Worm (Caenorhabditis elegans): ENCODE measurements around the gene col-172.

col-172 gene

ce11 chrX:6672519-6672918 lies at the start of gene col-172:
TSS of gene col-172 (plus strand) at chrX:6672819.
- no peak for TF ChIP-seq hnd-1 (tag; optimal IDR thresholded peaks at IDR 0.05)
- TF ChIP-seq sea-1 (GFP tag; conservative IDR thresholded peaks at IDR 0.05): no peak
- no peak for TF ChIP-seq aly-1 (tag; optimal IDR thresholded peaks at IDR 0.05)
- TF ChIP-seq tbx-37 (GFP tag; conservative IDR thresholded peaks at IDR 0.05): no peak
- no peak for TF ChIP-seq ama-1 (optimal IDR thresholded peaks at IDR 0.05)
- TF ChIP-seq hmbx-1 (tag; optimal IDR thresholded peaks at IDR 0.05): no peak
- TF ChIP-seq B0310.2 (tag; optimal IDR thresholded peaks at IDR 0.05): no peak

- no peak for TF ChIP-seq ama-1 (optimal IDR thresholded peaks at IDR 0.05)
- no peak for TF ChIP-seq scrt-1 (GFP tag; IDR thresholded peaks at IDR 0.05)
- no peak for TF ChIP-seq F13C5.2 (tag; optimal IDR thresholded peaks at IDR 0.05)
- TF ChIP-seq ceh-36 (tag; optimal IDR thresholded peaks at IDR 0.05): no peak
- no peak for TF ChIP-seq tra-4 (tag; optimal IDR thresholded peaks at IDR 0.05)
- no peak for TF ChIP-seq ceh-13 (GFP tag; optimal IDR thresholded peaks at IDR 0.05)
- no peak for TF ChIP-seq pes-1 (GFP tag; IDR thresholded peaks at IDR 0.05)
- no peak for TF ChIP-seq B0310.2 (tag; optimal IDR thresholded peaks at IDR 0.05)
- TF ChIP-seq tbx-37 (GFP tag; conservative IDR thresholded peaks at IDR 0.05): no peak
- TF ChIP-seq hnd-1 (tag; optimal IDR thresholded peaks at IDR 0.05): no peak
- TF ChIP-seq ets-7 (tag; optimal IDR thresholded peaks at IDR 0.05): no peak
- TF ChIP-seq sea-1 (GFP tag; conservative IDR thresholded peaks at IDR 0.05): no peak
- TF ChIP-seq tbx-11 (GFP tag; IDR thresholded peaks at IDR 0.05): no peak
- TF ChIP-seq flt-1 (GFP tag; IDR thresholded peaks at IDR 0.05): no peak
- no peak for TF ChIP-seq hmbx-1 (tag; optimal IDR thresholded peaks at IDR 0.05)
These were observed 47.3 kb upstream of the col-172 start for ce11 chrX:6625275-6625674.

ce11 chrX:6630645-6631044 lies 42.0 kb upstream of the col-172 start:
- no peak for TF ChIP-seq hnd-1 (tag; optimal IDR thresholded peaks at IDR 0.05)
- TF ChIP-seq aly-1 (tag; optimal IDR thresholded peaks at IDR 0.05): no peak
- TF ChIP-seq pes-1 (GFP tag; IDR thresholded peaks at IDR 0.05): no peak
- no peak for TF ChIP-seq hmbx-1 (tag; optimal IDR thresholded peaks at IDR 0.05)
- TF ChIP-seq ama-1 (optimal IDR thresholded peaks at IDR 0.05): no peak
- TF ChIP-seq tbx-11 (GFP tag; IDR thresholded peaks at IDR 0.05): no peak
- no peak for TF ChIP-seq ets-7 (tag; optimal IDR thresholded peaks at IDR 0.05)
- TF ChIP-seq tra-4 (tag; optimal IDR thresholded peaks at IDR 0.05): no peak
- no peak for TF ChIP-seq B0310.2 (tag; optimal IDR thresholded peaks at IDR 0.05)

- TF ChIP-seq pes-1 (GFP tag; IDR thresholded peaks at IDR 0.05) (no peak), F13C5.2 (tag; optimal IDR thresholded peaks at IDR 0.05) (no peak), tra-4 (tag; optimal IDR thresholded peaks at IDR 0.05) (no peak), flt-1 (GFP tag; IDR thresholded peaks at IDR 0.05) (no peak), scrt-1 (GFP tag; IDR thresholded peaks at IDR 0.05) (no peak), ceh-36 (tag; optimal IDR thresholded peaks at IDR 0.05) (no peak), tbx-11 (GFP tag; IDR thresholded peaks at IDR 0.05) (no peak), hmbx-1 (tag; optimal IDR thresholded peaks at IDR 0.05) (no peak), aly-1 (tag; optimal IDR thresholded peaks at IDR 0.05) (no peak), hmg-4 (GFP tag; optimal IDR thresholded peaks at IDR 0.05) (no peak), tbx-37 (GFP tag; conservative IDR thresholded peaks at IDR 0.05) (no peak), ama-1 (optimal IDR thresholded peaks at IDR 0.05) (no peak)
These were observed 41.2 kb upstream of the col-172 start, which contains the start of gene aexr-2 for ce11 chrX:6631437-6631836. TSS of gene aexr-2 (minus strand) at chrX:6631537.

ce11 chrX:6635173-6635572 lies 37.4 kb upstream of the col-172 start, which contains the start of gene aexr-1:
TSS of gene aexr-1 (minus strand) at chrX:6635273.
- no peak for TF ChIP-seq ceh-36 (tag; optimal IDR thresholded peaks at IDR 0.05)
- no peak for TF ChIP-seq sea-1 (GFP tag; conservative IDR thresholded peaks at IDR 0.05)
- no peak for TF ChIP-seq ets-7 (tag; optimal IDR thresholded peaks at IDR 0.05)
- TF ChIP-seq ceh-13 (GFP tag; optimal IDR thresholded peaks at IDR 0.05): no peak
- TF ChIP-seq tbx-37 (GFP tag; conservative IDR thresholded peaks at IDR 0.05): no peak
- no peak for TF ChIP-seq pes-1 (GFP tag; IDR thresholded peaks at IDR 0.05)
- TF ChIP-seq tbx-11 (GFP tag; IDR thresholded peaks at IDR 0.05): no peak
- TF ChIP-seq hnd-1 (tag; optimal IDR thresholded peaks at IDR 0.05): no peak
- no peak for TF ChIP-seq ama-1 (optimal IDR thresholded peaks at IDR 0.05)
- no peak for TF ChIP-seq scrt-1 (GFP tag; IDR thresholded peaks at IDR 0.05)
- TF ChIP-seq flt-1 (GFP tag; IDR thresholded peaks at IDR 0.05): no peak
- TF ChIP-seq B0310.2 (tag; optimal IDR thresholded peaks at IDR 0.05): no peak
- TF ChIP-seq F13C5.2 (tag; optimal IDR thresholded peaks at IDR 0.05): no peak
- TF ChIP-seq hmg-4 (GFP tag; optimal IDR thresholded peaks at IDR 0.05): no peak
- TF ChIP-seq tra-4 (tag; optimal IDR thresholded peaks at IDR 0.05): no peak
- TF ChIP-seq aly-1 (tag; optimal IDR thresholded peaks at IDR 0.05): no peak
- TF ChIP-seq hmbx-1 (tag; optimal IDR thresholded peaks at IDR 0.05): no peak

ce11 chrX:6637933-6638332 lies 34.7 kb upstream of the col-172 start:
- TF ChIP-seq scrt-1 (GFP tag; IDR thresholded peaks at IDR 0.05): no peak
- no peak for TF ChIP-seq hnd-1 (tag; optimal IDR thresholded peaks at IDR 0.05)
- TF ChIP-seq pes-1 (GFP tag; IDR thresholded peaks at IDR 0.05): no peak
- no peak for TF ChIP-seq flt-1 (GFP tag; IDR thresholded peaks at IDR 0.05)
- no peak for TF ChIP-seq tbx-11 (GFP tag; IDR thresholded peaks at IDR 0.05)
- TF ChIP-seq tra-4 (tag; optimal IDR thresholded peaks at IDR 0.05): no peak
- TF ChIP-seq ceh-13 (GFP tag; optimal IDR thresholded peaks at IDR 0.05): no peak

- TF ChIP-seq sea-1 (GFP tag; conservative IDR thresholded peaks at IDR 0.05) (no peak), ama-1 (optimal IDR thresholded peaks at IDR 0.05) (no peak), tbx-11 (GFP tag; IDR thresholded peaks at IDR 0.05) (no peak), tra-4 (tag; optimal IDR thresholded peaks at IDR 0.05) (no peak), B0310.2 (tag; optimal IDR thresholded peaks at IDR 0.05) (no peak), hmg-4 (GFP tag; optimal IDR thresholded peaks at IDR 0.05) (no peak), tbx-37 (GFP tag; conservative IDR thresholded peaks at IDR 0.05) (no peak)
These were observed 33.5 kb upstream of the col-172 start for ce11 chrX:6638985-6639573.
